Worm (Caenorhabditis elegans) whole organism, L4/young adult: Measurements from ENCODE around the gene F49C5.3.

Experiments used
- W03F9.2 ChIP-seq: fragments of 150-350 bp; optimal IDR thresholded peaks from 2 replicates; lab custom pipeline; 2014; ENCODE audit warnings: missing biosample characterization, missing genetic modification characterization
- dao-5 ChIP-seq: sonication (generic microtip); optimal IDR thresholded peaks from 2 replicates; lab custom pipeline; 2016; ENCODE audit warnings: missing genotype, missing genetic modification characterization, moderate library complexity, missing compliant biosample characterization
- him-1 ChIP-seq: sonication (generic microtip); optimal IDR thresholded peaks from 2 replicates; lab custom pipeline; 2016; ENCODE audit warnings: missing genotype, missing genetic modification reagents, missing genetic modification characterization, missing compliant biosample characterization

The F49C5.3 gene

DNA sequence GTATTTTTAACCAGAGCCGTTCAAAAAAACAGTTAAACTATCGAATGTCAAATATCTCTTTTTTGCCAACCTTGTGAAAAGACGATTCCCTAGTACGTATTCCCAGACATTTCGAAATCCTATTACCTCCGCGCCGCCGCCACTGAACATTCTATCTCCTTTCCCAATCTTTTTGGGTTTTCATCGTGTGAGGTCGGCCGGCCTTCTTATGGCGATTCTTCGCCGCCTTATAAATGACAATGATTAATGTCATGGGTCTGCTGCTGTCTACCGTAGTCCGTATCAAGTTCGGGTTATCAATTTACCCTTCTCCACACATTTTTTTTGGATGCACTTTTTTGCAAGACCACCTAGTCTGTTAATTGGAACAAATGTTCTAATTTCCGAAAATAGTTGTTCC lies 13.3 kb downstream of the F49C5.3 start:
- no peak for TF ChIP-seq dao-5 (tag; lab: Kevin White, UChicago)
- TF ChIP-seq W03F9.2 (tag; lab: Kevin White, UChicago): no peak
- TF ChIP-seq him-1: no peak

DNA sequence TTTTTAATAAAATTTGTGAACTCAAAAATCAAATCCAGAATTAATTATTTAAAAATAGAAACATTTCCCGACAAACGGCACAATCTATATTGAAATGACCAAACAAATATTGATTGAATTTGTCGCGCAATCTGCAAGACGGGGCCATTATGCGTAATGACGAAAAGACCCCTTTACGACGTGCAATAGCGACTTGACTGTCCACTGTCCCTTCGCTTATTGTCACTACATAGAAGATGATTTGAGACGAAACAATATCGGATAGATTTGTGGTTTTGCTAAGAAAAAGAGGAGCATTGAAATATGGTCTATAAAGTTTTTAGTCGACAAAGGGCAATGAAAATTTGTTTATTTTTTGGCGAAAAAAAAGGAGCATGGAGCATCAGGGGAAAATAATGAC lies 14.6 kb downstream of the F49C5.3 start:
- TF ChIP-seq W03F9.2 (tag; lab: Kevin White, UChicago): no peak
- no peak for TF ChIP-seq him-1
- TF ChIP-seq dao-5 (tag; lab: Kevin White, UChicago): no peak

DNA sequence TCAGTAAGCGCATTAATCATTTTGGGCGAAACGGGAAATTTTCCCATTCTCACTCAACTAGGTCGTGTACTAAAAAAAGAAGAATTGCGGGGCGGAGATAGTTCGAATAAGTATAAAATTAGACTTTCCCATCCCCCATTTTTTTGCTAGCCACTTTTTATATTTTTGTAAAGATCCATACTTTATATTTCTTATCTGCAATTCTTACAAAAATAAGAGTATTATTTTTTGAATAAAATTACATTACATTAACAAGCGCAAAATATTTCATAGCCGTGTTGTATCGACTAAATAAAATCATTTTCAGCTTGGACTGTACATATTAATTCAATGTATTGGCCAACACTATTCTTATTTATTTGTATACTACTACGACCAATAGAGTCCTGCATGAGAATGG lies 19.3 kb downstream of the F49C5.3 start, which contains the start of gene F49C5.11:
Gene F49C5.11, plus strand, starts transcription at position 301 of the 400 bp plus-strand sequence.
- no peak for TF ChIP-seq W03F9.2 (tag; lab: Kevin White, UChicago)
- no peak for TF ChIP-seq him-1
- no peak for TF ChIP-seq dao-5 (tag; lab: Kevin White, UChicago)

DNA sequence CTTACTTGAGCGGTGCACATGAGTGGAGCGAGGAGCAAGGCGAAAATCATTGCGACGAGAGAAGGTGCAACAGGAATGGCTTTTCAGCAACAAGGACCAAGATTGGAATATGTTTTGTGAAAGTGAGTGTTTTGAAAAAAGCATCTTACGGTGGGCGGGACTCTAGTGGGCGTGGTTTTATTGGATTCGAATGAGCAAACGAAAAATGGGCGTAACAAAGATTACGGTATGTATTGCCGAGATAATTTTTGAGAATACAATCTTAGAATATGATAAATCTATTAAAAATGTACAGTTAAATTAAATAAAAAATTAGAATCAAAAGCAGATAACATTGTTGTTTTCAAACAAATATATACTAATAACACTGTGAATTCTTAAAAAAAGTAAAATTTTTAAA lies 23.9 kb downstream of the F49C5.3 start, which contains the start of gene F49C5.12:
Gene F49C5.12, minus strand, starts transcription at position 101 of the 400 bp plus-strand sequence.
- TF ChIP-seq dao-5 (tag; lab: Kevin White, UChicago): no peak
- TF ChIP-seq W03F9.2 (tag; lab: Kevin White, UChicago): no peak
- no peak for TF ChIP-seq him-1

- no peak for TF ChIP-seq dao-5 (tag; lab: Kevin White, UChicago)
- TF ChIP-seq W03F9.2 (tag; lab: Kevin White, UChicago): no peak
- TF ChIP-seq him-1: no peak
Observed at ce11 chrII:12565851-12566250, 29.5 kb downstream of the F49C5.3 start, which contains the start of gene F49C5.7. F49C5.7 (plus strand) TSS chrII:12566151.

- TF ChIP-seq W03F9.2 (tag; lab: Kevin White, UChicago) (no peak), him-1 (no peak), dao-5 (tag; lab: Kevin White, UChicago) (no peak)
Observed at ce11 chrII:12570523-12570922, 34.2 kb downstream of the F49C5.3 start, which contains the start of gene Y38E10A.1. Y38E10A.1 (minus strand) TSS chrII:12570623.

DNA sequence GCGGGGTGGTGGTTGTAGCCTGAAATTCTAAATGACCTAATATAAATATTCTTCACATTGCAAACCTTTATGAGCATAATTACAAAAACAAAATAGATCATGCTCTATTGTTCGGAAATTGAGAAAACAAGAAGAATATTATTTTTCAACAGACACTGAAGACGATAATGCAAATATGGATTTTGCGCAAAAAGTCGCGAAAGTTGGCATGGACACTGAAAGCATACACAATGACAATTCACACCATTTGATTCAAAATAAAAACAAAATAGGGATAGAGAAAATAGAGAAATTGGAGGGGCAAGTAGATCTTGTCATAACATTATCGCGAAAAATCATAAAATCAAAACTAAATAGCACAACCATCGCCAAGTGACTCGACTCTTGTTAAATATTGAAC lies 36.5 kb downstream of the F49C5.3 start, which contains the start of gene Y38E10A.35:
Gene Y38E10A.35, minus strand, starts transcription at position 101 of the 400 bp plus-strand sequence.
- TF ChIP-seq W03F9.2 (tag; lab: Kevin White, UChicago): no peak
- no peak for TF ChIP-seq him-1
- no peak for TF ChIP-seq dao-5 (tag; lab: Kevin White, UChicago)

DNA sequence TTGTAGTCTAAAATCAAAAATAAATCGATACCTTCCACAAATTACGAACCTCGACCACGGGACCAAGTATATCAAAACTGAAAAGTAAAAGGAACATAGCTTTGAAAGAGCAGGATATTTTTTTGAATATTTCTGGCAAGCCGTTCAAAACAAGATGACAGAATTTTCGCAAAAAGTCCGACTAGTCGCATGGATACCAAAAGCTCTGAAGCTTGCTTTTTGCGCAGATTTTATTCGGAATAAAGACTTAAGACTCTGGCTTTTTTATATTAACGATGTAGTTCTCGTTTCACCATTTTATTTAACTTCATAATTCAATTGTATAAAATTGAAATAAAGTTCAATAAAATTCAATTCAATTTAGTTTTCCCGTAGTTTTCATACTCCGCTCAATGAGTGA lies 37.2 kb downstream of the F49C5.3 start, which contains the start of gene Y38E10A.2:
Gene Y38E10A.2, minus strand, starts transcription at position 101 of the 400 bp plus-strand sequence.
- no peak for TF ChIP-seq him-1
- no peak for TF ChIP-seq dao-5 (tag; lab: Kevin White, UChicago)
- TF ChIP-seq W03F9.2 (tag; lab: Kevin White, UChicago): no peak

DNA sequence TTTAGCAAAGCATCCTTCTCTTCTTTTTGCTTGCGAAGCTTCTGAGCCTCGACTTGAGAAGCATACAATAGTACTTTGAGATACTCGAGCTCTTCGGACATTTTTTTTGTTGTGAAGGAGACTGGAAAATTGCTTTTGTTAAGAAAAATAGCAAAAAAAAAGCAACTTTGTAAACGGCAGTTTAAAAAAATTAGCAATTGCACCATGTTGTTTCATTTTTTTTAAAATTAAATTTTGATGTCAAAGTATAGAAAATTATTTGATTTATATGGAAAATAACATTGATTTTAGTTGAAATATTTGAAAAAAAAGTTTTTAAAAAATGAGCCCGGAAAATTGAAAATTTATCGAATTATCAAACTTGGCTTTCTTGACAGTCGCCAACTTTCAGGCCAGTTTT lies 38.4 kb downstream of the F49C5.3 start, which contains the start of gene Y38E10A.3:
Gene Y38E10A.3, minus strand, starts transcription at position 101 of the 400 bp plus-strand sequence.
- TF ChIP-seq him-1: no peak
- TF ChIP-seq W03F9.2 (tag; lab: Kevin White, UChicago): no peak
- no peak for TF ChIP-seq dao-5 (tag; lab: Kevin White, UChicago)

DNA sequence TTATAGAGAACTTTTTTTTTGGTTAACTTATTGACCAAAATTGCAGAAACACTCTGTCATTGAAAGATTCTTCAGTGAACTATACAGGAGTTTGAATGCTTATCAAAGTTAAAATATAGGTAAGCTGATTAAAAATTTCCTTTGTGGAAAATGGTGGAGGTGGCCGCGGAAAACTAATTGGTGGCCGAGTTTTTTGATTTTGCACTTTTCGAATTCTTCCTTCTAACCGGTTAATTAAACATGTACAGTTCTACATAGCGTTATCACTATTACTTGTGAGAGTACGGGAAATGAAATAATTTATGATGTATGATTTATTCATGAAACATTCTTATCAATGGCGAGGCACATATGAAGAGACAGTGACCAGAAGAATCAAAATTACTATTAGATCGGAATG lies 41.5 kb downstream of the F49C5.3 start, which contains the start of gene clec-8:
Gene clec-8, minus strand, starts transcription at position 308 of the 400 bp plus-strand sequence.
- no peak for TF ChIP-seq W03F9.2 (tag; lab: Kevin White, UChicago)
- TF ChIP-seq him-1: no peak
- no peak for TF ChIP-seq dao-5 (tag; lab: Kevin White, UChicago)

ce11 chrII:12580952-12581351 lies 44.6 kb downstream of the F49C5.3 start, which contains the start of gene clec-4:
clec-4 (minus strand) TSS chrII:12581113.
- TF ChIP-seq dao-5 (tag; lab: Kevin White, UChicago): no peak
- TF ChIP-seq him-1: no peak
- TF ChIP-seq W03F9.2 (tag; lab: Kevin White, UChicago): no peak
